Worm (Caenorhabditis elegans) whole organism, dauer: ENCODE measurements around the gene atln-2.

Source experiments
- unc-62 ChIP-seq: sonication (generic microtip); optimal IDR thresholded peaks from 2 replicates; lab custom pipeline; 2017; ENCODE audit warnings: missing biosample characterization, missing genetic modification reagents, missing genetic modification characterization

atln-2 gene

ce11 chrIV:15008200-15008599, 26.8 kb downstream of the atln-2 start:
- no peak for TF ChIP-seq unc-62

- TF ChIP-seq unc-62: no peak
Measured at ce11 chrIV:15011169-15011568, 29.8 kb downstream of the atln-2 start.

- TF ChIP-seq unc-62: no peak
Measured at ce11 chrIV:15012154-15012892, 30.9 kb downstream of the atln-2 start.

- TF ChIP-seq unc-62: no peak
Measured at ce11 chrIV:15013083-15013482, 31.7 kb downstream of the atln-2 start, which contains the start of gene qars-1. qars-1 (minus strand) TSS chrIV:15013183.

ce11 chrIV:15013517-15014085, 32.2 kb downstream of the atln-2 start, which contains the start of gene Y41E3.7:
Y41E3.7 (plus strand) TSS chrIV:15014035.
- TF ChIP-seq unc-62: no peak

ce11 chrIV:15016984-15017383, 35.6 kb downstream of the atln-2 start:
- no peak for TF ChIP-seq unc-62

ce11 chrIV:15020958-15021357, 39.5 kb downstream of the atln-2 start:
- TF ChIP-seq unc-62: no peak

- TF ChIP-seq unc-62: no peak
Measured at ce11 chrIV:15024426-15024825, 43.0 kb downstream of the atln-2 start.

ce11 chrIV:15025384-15025783, 44.0 kb downstream of the atln-2 start, which contains the start of gene fcd-2:
fcd-2 (plus strand) TSS chrIV:15025710.
- no peak for TF ChIP-seq unc-62

ce11 chrIV:15027334-15027733, 45.9 kb downstream of the atln-2 start:
- no peak for TF ChIP-seq unc-62

- no peak for TF ChIP-seq unc-62
Measured at ce11 chrIV:15027884-15028283, 46.5 kb downstream of the atln-2 start.

- TF ChIP-seq unc-62: no peak
Measured at ce11 chrIV:15028386-15028785, 47.0 kb downstream of the atln-2 start.

ce11 chrIV:15028891-15029290, 47.5 kb downstream of the atln-2 start, which contains the start of gene Y41E3.8:
Y41E3.8 (minus strand) TSS chrIV:15028978.
- TF ChIP-seq unc-62: no peak

ce11 chrIV:15029565-15029964, 48.2 kb downstream of the atln-2 start:
- no peak for TF ChIP-seq unc-62

ce11 chrIV:15036974-15037373, 55.6 kb downstream of the atln-2 start, which contains the start of gene eef-1B.2:
eef-1B.2 (plus strand) TSS chrIV:15037331.
- no peak for TF ChIP-seq unc-62

ce11 chrIV:15037492-15037891, 56.1 kb downstream of the atln-2 start:
- TF ChIP-seq unc-62: no peak

- no peak for TF ChIP-seq unc-62
Measured at ce11 chrIV:15038821-15039220, 57.4 kb downstream of the atln-2 start.

ce11 chrIV:15039477-15039876, 58.1 kb downstream of the atln-2 start, which contains the start of gene hrpu-1:
hrpu-1 (plus strand) TSS chrIV:15039616.
- TF ChIP-seq unc-62: no peak
